Worm (Caenorhabditis elegans): Measurements from ENCODE around the gene drl-1.

The drl-1 gene

DNA sequence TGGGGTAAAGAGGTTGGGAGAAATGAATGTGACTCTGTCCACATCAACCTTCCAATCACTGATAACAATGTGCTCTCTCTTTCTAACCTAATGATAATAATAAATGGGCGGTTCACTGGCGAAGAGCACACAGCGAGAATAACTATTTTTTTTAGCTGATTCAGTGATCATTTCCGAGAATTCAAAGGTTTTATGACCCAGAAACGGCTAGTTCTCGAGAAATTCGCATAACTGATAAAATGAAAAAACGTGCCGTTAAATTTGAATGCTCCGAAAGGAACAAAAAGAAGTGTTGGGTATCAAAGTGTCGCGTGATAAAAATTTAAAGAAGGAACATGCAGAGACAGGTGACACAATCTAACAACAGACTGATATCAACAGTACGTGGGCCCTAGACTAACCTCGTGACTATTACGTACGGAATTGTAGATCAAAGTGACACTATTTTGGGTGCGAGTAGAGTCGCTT, 29.1 kb upstream of the drl-1 start (continued):
- TF ChIP-seq aly-2 (tag; optimal IDR thresholded peaks at IDR 0.05) = no peak
- no peak for TF ChIP-seq Y116A8C.19 (tag; optimal IDR thresholded peaks at IDR 0.05; ENCODE audit: borderline replicate concordance)
- no peak for TF ChIP-seq xbp-1 (tag; optimal IDR thresholded peaks at IDR 0.05)
- TF ChIP-seq unc-86 (tag; optimal IDR thresholded peaks at IDR 0.05) = no peak
- TF ChIP-seq mep-1 (tag; optimal IDR thresholded peaks at IDR 0.05) = no peak
- TF ChIP-seq fkh-8 (tag; optimal IDR thresholded peaks at IDR 0.05) = no peak
- TF ChIP-seq ztf-4 (tag; optimal IDR thresholded peaks at IDR 0.05) = no peak
- no peak for TF ChIP-seq aha-1 (tag; optimal IDR thresholded peaks at IDR 0.05)
- no peak for TF ChIP-seq efl-3 (GFP tag; optimal IDR thresholded peaks at IDR 0.05)
- TF ChIP-seq ceh-82 (tag; optimal IDR thresholded peaks at IDR 0.05) = no peak
- no peak for TF ChIP-seq fkh-4 (tag; optimal IDR thresholded peaks at IDR 0.05; ENCODE audit: borderline replicate concordance)
- TF ChIP-seq isw-1 (GFP tag; IDR thresholded peaks at IDR 0.05) = no peak
- TF ChIP-seq unc-62 (GFP tag; optimal IDR thresholded peaks at IDR 0.05) = no peak

DNA sequence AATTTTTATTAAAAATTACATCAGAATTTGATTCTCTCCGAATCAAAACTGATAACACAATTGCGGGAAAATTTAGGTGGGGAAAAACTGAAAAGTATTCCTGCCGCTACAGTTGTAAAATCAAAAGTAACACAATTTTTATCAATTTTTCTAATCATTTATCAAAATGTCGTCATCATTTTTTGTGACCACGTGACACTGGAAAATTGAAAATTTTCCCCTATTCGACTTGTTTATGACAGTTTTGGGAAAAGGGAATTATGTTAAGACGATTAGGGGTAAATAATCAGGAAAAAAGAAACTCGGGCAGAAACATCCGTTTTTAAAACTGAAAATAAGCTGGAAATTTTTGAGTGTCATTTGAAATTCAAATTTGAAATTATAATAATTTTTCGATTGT, 28.0 kb upstream of the drl-1 start:
- TF ChIP-seq elt-2 (tag; optimal IDR thresholded peaks at IDR 0.05) (peak; percentile 94), nhr-71 (tag; optimal IDR thresholded peaks at IDR 0.05) (peak; percentile 41), hpl-2 (GFP tag; optimal IDR thresholded peaks at IDR 0.05) (no peak), sup-37 (GFP tag; optimal IDR thresholded peaks at IDR 0.05) (no peak), ama-1 (optimal IDR thresholded peaks at IDR 0.05) (no peak), lir-3 (tag; optimal IDR thresholded peaks at IDR 0.05; ENCODE audit: poor library complexity) (no peak), pag-3 (tag; optimal IDR thresholded peaks at IDR 0.05; ENCODE audit: borderline replicate concordance, insufficient read depth) (no peak), pax-3 (tag; optimal IDR thresholded peaks at IDR 0.05) (no peak), mef-2 (tag; optimal IDR thresholded peaks at IDR 0.05) (no peak), nhr-77 (tag; optimal IDR thresholded peaks at IDR 0.05) (no peak), hlh-4 (tag; optimal IDR thresholded peaks at IDR 0.05) (no peak), lin-14 (GFP tag; optimal IDR thresholded peaks at IDR 0.05) (no peak), nhr-90 (tag; optimal IDR thresholded peaks at IDR 0.05; ENCODE audit: poor library complexity) (peak; percentile 64), tlp-1 (tag; optimal IDR thresholded peaks at IDR 0.05) (peak; percentile 7), dpl-1 (GFP tag; optimal IDR thresholded peaks at IDR 0.05) (no peak), sptf-1 (tag; optimal IDR thresholded peaks at IDR 0.05) (no peak), ztf-4 (tag; optimal IDR thresholded peaks at IDR 0.05) (no peak), hlh-17 (GFP tag; optimal IDR thresholded peaks at IDR 0.05; ENCODE audit: borderline replicate concordance) (no peak), skn-1 (tag; optimal IDR thresholded peaks at IDR 0.05) (no peak), fos-1 (tag; optimal IDR thresholded peaks at IDR 0.05) (no peak), unc-86 (tag; optimal IDR thresholded peaks at IDR 0.05) (no peak), nhr-85 (tag) (no peak), lin-35 (GFP tag; optimal IDR thresholded peaks at IDR 0.05) (peak in 1 of 2 experiments; percentile 35), efl-1 (optimal IDR thresholded peaks at IDR 0.05) (no peak), efl-1 (GFP tag; optimal IDR thresholded peaks at IDR 0.05 in 1 of 2) (peak in 1 of 2 experiments; percentile 35), blmp-1 (tag; optimal IDR thresholded peaks at IDR 0.05) (no peak), lin-15B (tag; optimal IDR thresholded peaks at IDR 0.05) (no peak), C16A3.4 (tag; optimal IDR thresholded peaks at IDR 0.05) (no peak), nhr-47 (tag; optimal IDR thresholded peaks at IDR 0.05) (no peak), ceh-8 (GFP tag; optimal IDR thresholded peaks at IDR 0.05) (no peak), nhr-20 (tag; optimal IDR thresholded peaks at IDR 0.05) (peak; percentile 11), snu-23 (GFP tag; optimal IDR thresholded peaks at IDR 0.05) (peak; percentile 4), nhr-12 (tag; optimal IDR thresholded peaks at IDR 0.05) (no peak)
